Worm (Caenorhabditis elegans) whole organism, mixed stage, embryonic: Measurements from ENCODE around the gene nhr-87.

Source experiments
- bed-3 ChIP-seq: fragments of 200-800 bp; sonication (Bioruptor generic); optimal IDR thresholded peaks from 3 replicates; lab custom pipeline; 2018; ENCODE audit warnings: mild to moderate bottlenecking, missing genetic modification characterization, moderate library complexity, missing compliant biosample characterization
- elt-1 ChIP-seq: sonication (generic microtip); optimal IDR thresholded peaks from 2 replicates; lab custom pipeline; 2017; ENCODE audit warnings: missing genetic modification characterization, mild to moderate bottlenecking, missing compliant biosample characterization, antibody characterized with exemption, moderate library complexity, borderline replicate concordance; ENCODE audit not compliant: insufficient read depth
- lin-13 ChIP-seq: fragments of 150-350 bp; optimal IDR thresholded peaks from 2 replicates; lab custom pipeline; 2014; ENCODE audit warnings: missing biosample characterization, missing genetic modification characterization
- nhr-28 ChIP-seq: fragments of 150-350 bp; optimal IDR thresholded peaks from 2 replicates; lab custom pipeline; 2014; ENCODE audit warnings: missing biosample characterization, missing genetic modification characterization
- pha-4 ChIP-seq: fragments of 150-350 bp; optimal IDR thresholded peaks from 2 replicates; lab custom pipeline; 2018; ENCODE audit warnings: missing biosample characterization, missing genetic modification reagents, missing genetic modification characterization
- unc-120 ChIP-seq: sonication (generic microtip); optimal IDR thresholded peaks from 2 replicates; lab custom pipeline; 2017; ENCODE audit warnings: missing genetic modification characterization, missing compliant biosample characterization; ENCODE audit not compliant: poor library complexity, severe bottlenecking

- TF ChIP-seq unc-120 (no peak), elt-1 (tag; lab: Kevin White, UChicago) (no peak), pha-4 (tag; lab: Kevin White, UChicago) (no peak), lin-13 (tag; lab: Kevin White, UChicago) (no peak), nhr-28 (tag; lab: Kevin White, UChicago) (no peak), bed-3 (no peak)
These were observed 20.8 kb upstream of the nhr-87 start for ce11 chrIV:1602936-1603457.
